Worm (Caenorhabditis elegans) whole organism, early embryonic: ENCODE data around the gene Y43F8B.10.

Experiments
- B0310.2 ChIP-seq: sonication (generic microtip); optimal IDR thresholded peaks from 2 replicates; lab custom pipeline; 2016; ENCODE audit warnings: mild to moderate bottlenecking, missing genetic modification characterization, missing compliant biosample characterization
- F13C5.2 ChIP-seq: sonication (generic microtip); optimal IDR thresholded peaks from 2 replicates; lab custom pipeline; 2017; ENCODE audit warnings: mild to moderate bottlenecking, missing genetic modification characterization, inconsistent platforms, missing compliant biosample characterization
- aly-1 ChIP-seq: sonication (generic microtip); optimal IDR thresholded peaks from 2 replicates; lab custom pipeline; 2016; ENCODE audit warnings: missing genetic modification characterization, missing compliant biosample characterization
- ama-1 ChIP-seq: fragments of 150-350 bp; optimal IDR thresholded peaks from 2 replicates; lab custom pipeline; 2014
- ceh-13 ChIP-seq: fragments of 200-800 bp; sonication (Bioruptor generic); optimal IDR thresholded peaks from 2 replicates; lab custom pipeline; 2018; ENCODE audit warnings: mild to moderate bottlenecking, missing genetic modification characterization, missing compliant biosample characterization
- ceh-36 ChIP-seq: sonication (generic microtip); optimal IDR thresholded peaks from 2 replicates; lab custom pipeline; 2016; ENCODE audit warnings: missing genetic modification characterization, inconsistent platforms, missing compliant biosample characterization
- ets-7 ChIP-seq: sonication (generic microtip); optimal IDR thresholded peaks from 2 replicates; lab custom pipeline; 2016; ENCODE audit warnings: missing genotype, missing genetic modification characterization, missing compliant biosample characterization
- flt-1 ChIP-seq: fragments of 200-800 bp; sonication (Bioruptor generic); IDR thresholded peaks from 2 replicates; pipeline ENCODE4 v1.3.6; 2022; ENCODE audit warnings: missing genetic modification characterization, missing compliant biosample characterization
- hmbx-1 ChIP-seq: sonication (generic microtip); optimal IDR thresholded peaks from 2 replicates; lab custom pipeline; 2016; ENCODE audit warnings: mild to moderate bottlenecking, missing genetic modification characterization, missing compliant biosample characterization
- hmg-4 ChIP-seq: fragments of 200-800 bp; sonication (Bioruptor generic); optimal IDR thresholded peaks from 2 replicates; lab custom pipeline; 2018; ENCODE audit warnings: mild to moderate bottlenecking, missing genetic modification characterization, missing compliant biosample characterization
- hnd-1 ChIP-seq: sonication (generic microtip); optimal IDR thresholded peaks from 2 replicates; lab custom pipeline; 2016; ENCODE audit warnings: missing genetic modification characterization, missing compliant biosample characterization
- pes-1 ChIP-seq: fragments of 200-800 bp; sonication (Bioruptor generic); IDR thresholded peaks from 2 replicates; pipeline ENCODE4 v1.3.6; 2022; ENCODE audit warnings: missing genetic modification reagents, missing genetic modification characterization, missing compliant biosample characterization
- scrt-1 ChIP-seq: fragments of 200-800 bp; sonication (Bioruptor generic); IDR thresholded peaks from 2 replicates; pipeline ENCODE4 v1.3.6; 2022; ENCODE audit warnings: missing genetic modification characterization, missing compliant biosample characterization
- sea-1 ChIP-seq: fragments of 200-800 bp; sonication (Bioruptor generic); conservative IDR thresholded peaks from 2 replicates; pipeline ENCODE4 v1.3.6; 2022; ENCODE audit warnings: missing genetic modification characterization, missing compliant biosample characterization
- tbx-11 ChIP-seq: fragments of 200-800 bp; sonication (Bioruptor generic); IDR thresholded peaks from 2 replicates; pipeline ENCODE4 v1.3.6; 2022; ENCODE audit warnings: missing genetic modification characterization, missing compliant biosample characterization
- tbx-37 ChIP-seq: fragments of 200-800 bp; sonication (Bioruptor generic); conservative IDR thresholded peaks from 2 replicates; pipeline ENCODE4 v1.3.6; 2022; ENCODE audit warnings: missing genetic modification reagents, missing genetic modification characterization, missing compliant biosample characterization
- tra-4 ChIP-seq: sonication (generic microtip); optimal IDR thresholded peaks from 2 replicates; lab custom pipeline; 2017; ENCODE audit warnings: missing genetic modification characterization, missing compliant biosample characterization

Gene Y43F8B.10

DNA sequence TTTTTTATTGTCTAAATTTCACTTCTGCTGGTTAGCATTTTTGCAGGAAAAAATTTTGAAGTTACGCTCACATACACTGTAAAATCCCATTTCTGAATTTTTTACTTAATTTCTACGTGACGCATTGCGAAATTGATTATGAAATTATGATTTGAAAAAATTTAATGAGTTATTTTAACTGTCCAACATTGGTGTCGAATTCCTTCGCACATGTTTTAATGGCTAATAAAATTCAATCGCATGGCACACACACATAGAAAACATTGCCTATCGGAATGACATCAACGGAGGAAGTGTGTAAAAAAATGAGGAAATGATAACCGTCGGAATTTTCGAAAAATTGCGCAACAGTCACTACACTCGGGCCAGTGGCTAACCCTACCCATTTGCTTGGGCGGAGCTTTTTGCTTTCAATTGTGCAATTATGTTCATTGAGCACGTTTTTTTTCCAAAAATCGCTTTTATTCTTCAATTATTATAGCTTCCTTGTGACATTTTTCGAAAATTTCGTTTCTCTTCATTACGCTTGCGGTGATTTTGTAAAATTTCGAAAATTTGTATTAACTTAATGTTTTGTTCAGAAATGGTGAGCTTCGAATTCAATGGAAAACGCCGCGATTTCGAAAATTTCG is 40.3 kb upstream of the Y43F8B.10 start, which contains the start of gene C25F9.16:
C25F9.16 (plus strand) TSS at position 582 of the 632 bp plus-strand sequence.
- no peak for TF ChIP-seq flt-1 (GFP tag; lab: Robert Waterston, UW)
- no peak for TF ChIP-seq ama-1
- TF ChIP-seq B0310.2, result no peak
- no peak for TF ChIP-seq F13C5.2 (tag; lab: Kevin White, UChicago)
- TF ChIP-seq ets-7 (tag; lab: Kevin White, UChicago), result no peak
- TF ChIP-seq tbx-11 (GFP tag; lab: Robert Waterston, UW), result no peak
- TF ChIP-seq hmg-4, result no peak
- TF ChIP-seq scrt-1 (GFP tag; lab: Robert Waterston, UW), result no peak
- TF ChIP-seq hnd-1 (tag; lab: Kevin White, UChicago), result no peak
- no peak for TF ChIP-seq ceh-36 (tag; lab: Kevin White, UChicago)
- no peak for TF ChIP-seq hmbx-1 (tag; lab: Kevin White, UChicago)
- TF ChIP-seq sea-1 (GFP tag; lab: Robert Waterston, UW), result no peak
- no peak for TF ChIP-seq tbx-37
- no peak for TF ChIP-seq aly-1 (tag; lab: Kevin White, UChicago)
- TF ChIP-seq pes-1, result no peak
- TF ChIP-seq ceh-13 (GFP tag; lab: Kevin White, UChicago), result no peak
- TF ChIP-seq tra-4 (tag; lab: Kevin White, UChicago), result no peak

DNA sequence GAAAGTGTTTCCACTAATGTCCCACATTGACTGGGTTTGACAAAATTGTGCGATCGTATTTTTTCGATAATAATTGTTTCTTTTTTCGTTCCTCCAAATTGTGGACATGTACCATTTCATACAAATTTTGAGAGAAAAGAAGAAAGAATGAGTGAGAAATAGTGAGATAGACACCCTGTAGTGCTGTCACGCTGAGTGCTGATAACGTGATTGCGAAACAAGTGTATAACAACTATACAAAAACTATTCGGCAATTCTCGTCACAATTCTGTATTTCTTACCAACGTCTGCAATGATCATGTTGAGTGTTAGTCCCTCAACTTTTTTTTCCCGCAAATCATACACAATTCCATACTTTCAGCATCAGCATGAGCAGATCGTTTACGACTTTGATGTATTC is 38.0 kb upstream of the Y43F8B.10 start, which contains the start of gene C25F9.14:
C25F9.14 (plus strand) TSS at position 178 of the 400 bp plus-strand sequence.
- TF ChIP-seq flt-1 (GFP tag; lab: Robert Waterston, UW), result no peak
- TF ChIP-seq ceh-13 (GFP tag; lab: Kevin White, UChicago), result no peak
- no peak for TF ChIP-seq tra-4 (tag; lab: Kevin White, UChicago)
- TF ChIP-seq aly-1 (tag; lab: Kevin White, UChicago), result no peak
- no peak for TF ChIP-seq scrt-1 (GFP tag; lab: Robert Waterston, UW)
- no peak for TF ChIP-seq ceh-36 (tag; lab: Kevin White, UChicago)
- no peak for TF ChIP-seq hnd-1 (tag; lab: Kevin White, UChicago)
- TF ChIP-seq ama-1, result no peak
- no peak for TF ChIP-seq hmg-4
- no peak for TF ChIP-seq F13C5.2 (tag; lab: Kevin White, UChicago)
- TF ChIP-seq pes-1, result no peak
- TF ChIP-seq B0310.2, result no peak
- TF ChIP-seq tbx-11 (GFP tag; lab: Robert Waterston, UW), result no peak

DNA sequence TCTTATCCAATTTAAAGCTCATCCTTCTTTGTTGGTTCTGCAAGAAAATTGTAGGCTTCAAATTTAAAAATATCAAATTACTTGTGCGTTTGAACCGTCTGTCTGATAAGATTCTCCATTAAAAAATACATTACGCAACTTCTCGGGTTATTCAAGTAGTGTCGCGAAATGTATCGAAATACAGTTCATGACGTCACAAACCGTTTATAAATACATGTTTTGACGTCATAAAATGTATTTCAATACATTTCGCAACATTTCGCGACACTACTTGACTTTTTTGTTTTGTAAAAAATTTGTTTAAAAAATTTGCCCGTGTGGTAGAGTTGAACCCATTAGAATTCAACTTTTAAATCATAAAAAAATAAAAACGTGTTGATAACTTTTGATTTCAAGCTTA is 30.7 kb upstream of the Y43F8B.10 start:
- TF ChIP-seq tbx-11 (GFP tag; lab: Robert Waterston, UW) (no peak), tbx-37 (no peak), ceh-13 (GFP tag; lab: Kevin White, UChicago) (no peak), flt-1 (GFP tag; lab: Robert Waterston, UW) (no peak), aly-1 (tag; lab: Kevin White, UChicago) (no peak), pes-1 (no peak), B0310.2 (no peak), ets-7 (tag; lab: Kevin White, UChicago) (no peak), tra-4 (tag; lab: Kevin White, UChicago) (no peak)

DNA sequence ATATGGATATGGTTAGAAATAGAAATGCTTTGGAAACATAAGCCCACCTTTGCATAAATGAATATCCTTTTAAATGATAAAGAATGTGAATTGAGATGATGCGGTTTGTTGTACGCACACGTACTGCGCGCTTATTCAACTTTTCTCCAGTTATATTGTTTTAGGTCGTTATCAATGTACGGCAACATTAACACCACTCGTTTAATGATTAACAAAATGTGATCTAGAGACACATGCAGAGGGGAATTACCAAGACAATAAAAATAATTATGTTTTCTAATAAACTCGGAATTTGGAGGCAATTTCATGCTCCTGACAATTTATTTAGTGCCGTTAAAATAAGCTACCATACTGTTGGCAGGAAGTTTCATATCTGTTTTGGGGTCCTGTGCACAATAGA is 28.8 kb upstream of the Y43F8B.10 start, which contains the start of gene M04C3.1:
M04C3.1 (minus strand) TSS at position 164 of the 400 bp plus-strand sequence.
- no peak for TF ChIP-seq sea-1 (GFP tag; lab: Robert Waterston, UW)
- no peak for TF ChIP-seq pes-1
- no peak for TF ChIP-seq aly-1 (tag; lab: Kevin White, UChicago)
- TF ChIP-seq F13C5.2 (tag; lab: Kevin White, UChicago), result no peak
- TF ChIP-seq hmbx-1 (tag; lab: Kevin White, UChicago), result no peak
- no peak for TF ChIP-seq B0310.2
- no peak for TF ChIP-seq tbx-11 (GFP tag; lab: Robert Waterston, UW)
- no peak for TF ChIP-seq tra-4 (tag; lab: Kevin White, UChicago)
- no peak for TF ChIP-seq ets-7 (tag; lab: Kevin White, UChicago)
- no peak for TF ChIP-seq hnd-1 (tag; lab: Kevin White, UChicago)
- no peak for TF ChIP-seq ceh-13 (GFP tag; lab: Kevin White, UChicago)
- no peak for TF ChIP-seq hmg-4
- TF ChIP-seq tbx-37, result no peak

DNA sequence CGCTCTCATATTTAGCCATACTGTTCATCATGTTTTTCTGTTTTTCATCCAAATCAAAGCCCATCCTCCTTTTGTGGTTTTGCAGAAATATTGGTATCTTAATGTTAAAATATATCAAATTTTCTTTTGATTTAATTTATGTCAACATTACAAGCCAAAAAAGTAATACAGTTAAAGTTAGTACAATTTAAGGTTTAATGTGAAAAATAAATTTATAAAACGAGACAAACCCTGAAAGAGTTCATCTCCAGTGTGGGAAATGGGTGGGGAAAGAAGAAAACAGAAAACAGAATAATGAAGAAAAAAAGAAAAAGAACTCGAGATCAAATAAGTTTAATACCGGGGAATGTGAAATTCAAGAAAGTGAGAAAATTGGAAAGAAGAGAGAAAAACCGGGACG is 25.5 kb upstream of the Y43F8B.10 start, which contains the start of gene M04C3.2:
M04C3.2 (minus strand) TSS at position 101 of the 400 bp plus-strand sequence.
- TF ChIP-seq tbx-37 (no peak), tbx-11 (GFP tag; lab: Robert Waterston, UW) (no peak)

DNA sequence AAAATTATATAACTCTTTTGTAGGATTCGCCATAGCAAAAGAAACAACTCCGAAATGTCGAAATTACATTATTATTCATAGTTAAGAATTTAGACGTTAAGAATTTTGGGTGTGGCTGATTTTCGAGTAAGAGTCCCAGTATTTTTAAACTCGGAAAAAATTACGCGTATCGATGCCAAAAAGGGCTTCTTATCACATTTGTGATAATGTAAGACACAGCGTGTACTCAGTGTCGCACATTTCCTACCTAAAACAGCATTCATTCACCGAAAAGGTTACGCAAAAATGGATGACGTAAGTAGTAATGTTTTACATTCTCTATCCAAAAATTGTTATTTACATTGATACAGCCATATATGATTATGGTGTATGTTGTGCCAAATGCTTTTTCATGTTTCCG is 24.7 kb upstream of the Y43F8B.10 start, which contains the start of gene M04C3.5:
M04C3.5 (plus strand) TSS at position 190 of the 400 bp plus-strand sequence.
- no peak for TF ChIP-seq hmg-4
- no peak for TF ChIP-seq ceh-13 (GFP tag; lab: Kevin White, UChicago)
- TF ChIP-seq tbx-11 (GFP tag; lab: Robert Waterston, UW), result no peak
- no peak for TF ChIP-seq aly-1 (tag; lab: Kevin White, UChicago)
- TF ChIP-seq sea-1 (GFP tag; lab: Robert Waterston, UW), result no peak
- no peak for TF ChIP-seq ama-1
- TF ChIP-seq flt-1 (GFP tag; lab: Robert Waterston, UW), result no peak
- no peak for TF ChIP-seq hmbx-1 (tag; lab: Kevin White, UChicago)
- TF ChIP-seq pes-1, result no peak
- no peak for TF ChIP-seq ceh-36 (tag; lab: Kevin White, UChicago)
- TF ChIP-seq F13C5.2 (tag; lab: Kevin White, UChicago), result no peak
- TF ChIP-seq B0310.2, result no peak
- no peak for TF ChIP-seq scrt-1 (GFP tag; lab: Robert Waterston, UW)
- no peak for TF ChIP-seq hnd-1 (tag; lab: Kevin White, UChicago)
- no peak for TF ChIP-seq tra-4 (tag; lab: Kevin White, UChicago)

DNA sequence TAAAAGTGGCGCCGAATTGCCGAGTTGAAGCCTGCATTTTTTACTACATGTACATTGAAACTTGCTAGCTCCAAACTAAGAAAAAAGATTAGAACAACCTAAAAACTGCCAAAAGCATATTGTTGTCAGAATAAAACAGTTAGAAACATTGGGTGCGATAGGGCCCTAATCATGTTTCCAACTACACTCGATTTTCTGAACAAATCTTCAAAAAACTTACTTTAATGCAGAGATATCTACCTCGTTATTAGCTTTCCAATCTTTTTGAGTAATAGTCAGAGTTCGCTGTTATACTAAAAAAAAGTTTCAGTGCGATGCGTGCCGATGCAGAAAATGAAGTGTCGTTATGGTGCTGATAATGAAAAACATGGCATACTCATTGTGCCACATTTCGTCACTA is 18.6 kb upstream of the Y43F8B.10 start, which contains the start of the genes Y43F8B.13 and Y43F8B.14:
Y43F8B.13 (plus strand) TSS at position 301 of the 400 bp plus-strand sequence.
Y43F8B.14 (minus strand) TSS at position 322 of the 400 bp plus-strand sequence.
- TF ChIP-seq hnd-1 (tag; lab: Kevin White, UChicago), result no peak
- no peak for TF ChIP-seq ceh-13 (GFP tag; lab: Kevin White, UChicago)
- no peak for TF ChIP-seq scrt-1 (GFP tag; lab: Robert Waterston, UW)
- no peak for TF ChIP-seq tbx-37
- no peak for TF ChIP-seq aly-1 (tag; lab: Kevin White, UChicago)
- no peak for TF ChIP-seq ama-1
- no peak for TF ChIP-seq flt-1 (GFP tag; lab: Robert Waterston, UW)
- TF ChIP-seq hmg-4, result no peak
- no peak for TF ChIP-seq ets-7 (tag; lab: Kevin White, UChicago)
- no peak for TF ChIP-seq ceh-36 (tag; lab: Kevin White, UChicago)
- no peak for TF ChIP-seq tra-4 (tag; lab: Kevin White, UChicago)
- no peak for TF ChIP-seq tbx-11 (GFP tag; lab: Robert Waterston, UW)
- TF ChIP-seq hmbx-1 (tag; lab: Kevin White, UChicago), result no peak
- no peak for TF ChIP-seq sea-1 (GFP tag; lab: Robert Waterston, UW)
- no peak for TF ChIP-seq F13C5.2 (tag; lab: Kevin White, UChicago)
- TF ChIP-seq B0310.2, result no peak
